Worm (Caenorhabditis elegans) whole organism, L4 larva: ENCODE data around the gene twk-13.

Experiments
- F10B5.3 ChIP-seq: sonication (generic microtip); optimal IDR thresholded peaks from 2 replicates; lab custom pipeline; 2016; ENCODE audit warnings: mild to moderate bottlenecking, missing genetic modification characterization, missing compliant biosample characterization
- F26F4.8 ChIP-seq: fragments of 200-800 bp; sonication (Bioruptor generic); conservative IDR thresholded peaks from 2 replicates; pipeline ENCODE4 v1.3.6; 2022; ENCODE audit warnings: missing genetic modification characterization, missing compliant biosample characterization
- F44E2.7 ChIP-seq: fragments of 200-800 bp; sonication (Bioruptor generic); IDR thresholded peaks from 2 replicates; pipeline ENCODE4 v2.1.2; 2022; ENCODE audit warnings: missing genetic modification characterization, missing compliant biosample characterization
- R02D3.7 ChIP-seq: fragments of 150-350 bp; sonication (generic microtip); optimal IDR thresholded peaks from 3 replicates; lab custom pipeline; 2014; ENCODE audit warnings: missing biosample characterization, missing genetic modification characterization
- Y105C5A.15 ChIP-seq: fragments of 200-800 bp; sonication (Bioruptor generic); IDR thresholded peaks from 2 replicates; pipeline ENCODE4 v1.3.6; 2022; ENCODE audit warnings: missing genetic modification characterization, missing compliant biosample characterization
- Y48G9A.11 ChIP-seq: fragments of 200-800 bp; sonication (Bioruptor generic); IDR thresholded peaks from 2 replicates; pipeline ENCODE4 v1.3.6; 2022; ENCODE audit warnings: missing genetic modification reagents, missing genetic modification characterization, missing compliant biosample characterization
- Y5F2A.4 ChIP-seq: fragments of 200-800 bp; sonication (Bioruptor generic); optimal IDR thresholded peaks from 2 replicates; lab custom pipeline; 2018; ENCODE audit warnings: mild to moderate bottlenecking, missing genetic modification characterization, missing compliant biosample characterization
- ZK337.2 ChIP-seq: fragments of 200-800 bp; sonication (Bioruptor generic); IDR thresholded peaks from 2 replicates; pipeline ENCODE4 v1.3.6; 2022; ENCODE audit warnings: missing genetic modification reagents, missing genetic modification characterization, missing compliant biosample characterization
- aly-2 ChIP-seq: sonication (generic microtip); optimal IDR thresholded peaks from 2 replicates; lab custom pipeline; 2018; ENCODE audit warnings: missing biosample characterization, missing genetic modification characterization
- ama-1 ChIP-seq: fragments of 150-350 bp; optimal IDR thresholded peaks from 2 replicates; lab custom pipeline; 2014; ENCODE audit warnings: inconsistent platforms, mixed read lengths
- arid-1 ChIP-seq: fragments of 200-800 bp; sonication (Bioruptor generic); conservative IDR thresholded peaks from 2 replicates; pipeline ENCODE4 v1.3.6; 2022; ENCODE audit warnings: missing genetic modification reagents, missing genetic modification characterization, missing compliant biosample characterization
- ceh-20 ChIP-seq: fragments of 200-800 bp; sonication (Bioruptor generic); IDR thresholded peaks from 2 replicates; pipeline ENCODE4 v1.3.6; 2022; ENCODE audit warnings: missing genetic modification reagents, missing genetic modification characterization, missing compliant biosample characterization
- ceh-32 ChIP-seq: sonication (generic microtip); optimal IDR thresholded peaks from 2 replicates; lab custom pipeline; 2016; ENCODE audit warnings: mild to moderate bottlenecking, missing genetic modification characterization, missing compliant biosample characterization; ENCODE audit not compliant: poor library complexity
- ces-1 ChIP-seq: fragments of 150-350 bp; sonication (generic microtip); optimal IDR thresholded peaks from 4 replicates; lab custom pipeline; 2014; ENCODE audit warnings: missing biosample characterization, missing genetic modification reagents, missing genetic modification characterization
- cey-2 ChIP-seq: sonication (generic microtip); optimal IDR thresholded peaks from 3 replicates; lab custom pipeline; 2017; ENCODE audit warnings: missing genetic modification characterization, mild to moderate bottlenecking, missing compliant biosample characterization, antibody characterized with exemption, borderline replicate concordance; ENCODE audit not compliant: insufficient read depth
- ctbp-1 ChIP-seq: fragments of 200-800 bp; sonication (Bioruptor generic); IDR thresholded peaks from 2 replicates; pipeline ENCODE4 v1.3.6; 2022; ENCODE audit warnings: missing genetic modification reagents, missing genetic modification characterization, missing compliant biosample characterization
- daf-12 ChIP-seq: fragments of 150-350 bp; optimal IDR thresholded peaks from 2 replicates; lab custom pipeline; 2014; ENCODE audit warnings: missing biosample characterization, missing genetic modification reagents, missing genetic modification characterization
- daf-16 ChIP-seq, 3 experiments: sonication (generic microtip); optimal IDR thresholded peaks; 2 replicates each; lab custom pipeline; 2016 to 2017; ENCODE audit warnings: missing genetic modification characterization in 3 of 3, missing genetic modification reagents in 3 of 3, mild to moderate bottlenecking in 2 of 3, missing compliant biosample characterization in 2 of 3, missing biosample characterization in 1 of 3, moderate library complexity in 1 of 3
- daf-19 ChIP-seq: fragments of 200-800 bp; sonication (Bioruptor generic); conservative IDR thresholded peaks from 2 replicates; pipeline ENCODE4 v1.3.6; 2022; ENCODE audit warnings: missing genetic modification characterization, missing compliant biosample characterization
- dmd-6 ChIP-seq: fragments of 200-800 bp; sonication (Bioruptor generic); IDR thresholded peaks from 2 replicates; pipeline ENCODE4 v1.3.6; 2022; ENCODE audit warnings: missing genetic modification reagents, missing genetic modification characterization, missing compliant biosample characterization
- dmd-8 ChIP-seq: fragments of 200-800 bp; sonication (Bioruptor generic); IDR thresholded peaks from 2 replicates; pipeline ENCODE4 v1.3.6; 2022; ENCODE audit warnings: missing genetic modification characterization, missing compliant biosample characterization
- dpl-1 ChIP-seq: fragments of 150-350 bp; optimal IDR thresholded peaks from 2 replicates; lab custom pipeline; 2014; ENCODE audit warnings: missing biosample characterization, missing genetic modification reagents, missing genetic modification characterization
- duxl-1 ChIP-seq: sonication (generic microtip); optimal IDR thresholded peaks from 2 replicates; lab custom pipeline; 2016; ENCODE audit warnings: mild to moderate bottlenecking, missing genetic modification characterization, moderate library complexity, missing compliant biosample characterization; ENCODE audit not compliant: poor library complexity
- dve-1 ChIP-seq: sonication (generic microtip); optimal IDR thresholded peaks from 2 replicates; lab custom pipeline; 2017; ENCODE audit warnings: antibody characterized with exemption, mild to moderate bottlenecking, missing genetic modification characterization, missing compliant biosample characterization; ENCODE audit not compliant: insufficient read depth
- fkh-10 ChIP-seq: fragments of 150-350 bp; optimal IDR thresholded peaks from 2 replicates; lab custom pipeline; 2014; ENCODE audit warnings: missing biosample characterization, missing genetic modification reagents, missing genetic modification characterization
- gei-8 ChIP-seq: fragments of 200-800 bp; sonication (Bioruptor generic); optimal IDR thresholded peaks from 2 replicates; lab custom pipeline; 2018; ENCODE audit warnings: mild to moderate bottlenecking, missing genetic modification characterization, missing compliant biosample characterization
- hmg-1.1 ChIP-seq: fragments of 200-800 bp; sonication (Bioruptor generic); IDR thresholded peaks from 2 replicates; pipeline ENCODE4 v1.3.6; 2022; ENCODE audit warnings: missing genetic modification reagents, missing genetic modification characterization, missing compliant biosample characterization
- jun-1 ChIP-seq: fragments of 150-350 bp; optimal IDR thresholded peaks from 2 replicates; lab custom pipeline; 2014; ENCODE audit warnings: missing biosample characterization, missing genetic modification reagents, missing genetic modification characterization
- lim-7 ChIP-seq: fragments of 200-800 bp; sonication (Bioruptor generic); IDR thresholded peaks from 2 replicates; pipeline ENCODE4 v1.3.6; 2022; ENCODE audit warnings: missing genetic modification characterization, missing compliant biosample characterization
- lin-38 ChIP-seq: fragments of 200-800 bp; sonication (Bioruptor generic); IDR thresholded peaks from 2 replicates; pipeline ENCODE4 v1.3.6; 2022; ENCODE audit warnings: missing genetic modification reagents, missing genetic modification characterization, missing compliant biosample characterization
- lir-3 ChIP-seq: sonication (generic microtip); optimal IDR thresholded peaks from 2 replicates; lab custom pipeline; 2016; ENCODE audit warnings: mild to moderate bottlenecking, missing genetic modification characterization, missing compliant biosample characterization
- madf-5 ChIP-seq, 2 experiments: fragments of 200-800 bp; sonication (Bioruptor generic); IDR thresholded peaks; 2 replicates each; pipeline ENCODE4 v1.3.6; 2022; ENCODE audit warnings: missing compliant biosample characterization in 2 of 2, missing genetic modification characterization in 2 of 2
- mep-1 ChIP-seq: fragments of 150-350 bp; sonication (generic microtip); optimal IDR thresholded peaks from 3 replicates; lab custom pipeline; 2014; ENCODE audit warnings: missing biosample characterization, missing genetic modification characterization
- mes-2 ChIP-seq: sonication (generic microtip); optimal IDR thresholded peaks from 2 replicates; lab custom pipeline; 2016; ENCODE audit warnings: missing genotype, mild to moderate bottlenecking, missing genetic modification characterization, missing compliant biosample characterization; ENCODE audit not compliant: poor library complexity, severe bottlenecking
- nhr-10 ChIP-seq: fragments of 150-350 bp; optimal IDR thresholded peaks from 2 replicates; lab custom pipeline; 2014; ENCODE audit warnings: missing biosample characterization, missing genetic modification characterization
- nhr-11 ChIP-seq: fragments of 150-350 bp; optimal IDR thresholded peaks from 2 replicates; lab custom pipeline; 2014; ENCODE audit warnings: missing biosample characterization, missing genetic modification characterization
- nhr-237 ChIP-seq: sonication (generic microtip); optimal IDR thresholded peaks from 2 replicates; lab custom pipeline; 2017; ENCODE audit warnings: missing biosample characterization, missing genetic modification characterization
- nhr-42 ChIP-seq: fragments of 200-800 bp; sonication (Bioruptor generic); IDR thresholded peaks from 2 replicates; pipeline ENCODE4 v1.3.6; 2022; ENCODE audit warnings: missing genetic modification characterization, missing compliant biosample characterization
- nhr-48 ChIP-seq: sonication (generic microtip); optimal IDR thresholded peaks from 2 replicates; lab custom pipeline; 2016; ENCODE audit warnings: mild to moderate bottlenecking, missing genetic modification characterization, missing compliant biosample characterization
- nhr-6 ChIP-seq: fragments of 150-350 bp; optimal IDR thresholded peaks from 2 replicates; lab custom pipeline; 2014; ENCODE audit warnings: missing biosample characterization, missing genetic modification characterization
- nhr-76 ChIP-seq: fragments of 150-350 bp; optimal IDR thresholded peaks from 2 replicates; lab custom pipeline; 2014; ENCODE audit warnings: missing biosample characterization, missing genetic modification characterization
- nhr-77 ChIP-seq: fragments of 150-350 bp; optimal IDR thresholded peaks from 2 replicates; lab custom pipeline; 2014; ENCODE audit warnings: missing biosample characterization, missing genetic modification characterization
- pha-4 ChIP-seq, 2 experiments: fragments of 150-350 bp in 1 of 2; fragments of 200-800 bp in 1 of 2; sonication (Bioruptor generic) in 1 of 2; IDR thresholded peaks in 1 of 2; optimal IDR thresholded peaks in 1 of 2; 2 replicates each; pipeline versions ENCODE4 v1.3.6 to Lab custom; 2014 to 2022; ENCODE audit warnings: missing genetic modification characterization in 2 of 2, missing genetic modification reagents in 2 of 2, missing biosample characterization in 1 of 2, missing compliant biosample characterization in 1 of 2
- rbr-2 ChIP-seq: sonication (generic microtip); optimal IDR thresholded peaks from 2 replicates; lab custom pipeline; 2016; ENCODE audit warnings: missing genotype, missing genetic modification characterization, missing compliant biosample characterization
- skn-1 ChIP-seq: fragments of 150-350 bp; optimal IDR thresholded peaks from 2 replicates; lab custom pipeline; 2014; ENCODE audit warnings: missing biosample characterization, missing genetic modification characterization
- spr-1 ChIP-seq: sonication (generic microtip); optimal IDR thresholded peaks from 2 replicates; lab custom pipeline; 2016; ENCODE audit warnings: mild to moderate bottlenecking, missing genetic modification characterization, missing compliant biosample characterization
- tra-1 ChIP-seq: fragments of 200-800 bp; sonication (Bioruptor generic); IDR thresholded peaks from 2 replicates; pipeline ENCODE4 v1.3.6; 2022; ENCODE audit warnings: missing genetic modification reagents, missing genetic modification characterization, missing compliant biosample characterization
- unc-62 ChIP-seq, 3 experiments: fragments of 150-350 bp in 1 of 3; sonication (generic microtip); optimal IDR thresholded peaks in 2 of 3; peaks in 1 of 3; 1 replicate in 1 of 3; 2 replicates in 2 of 3; lab custom pipeline; 2014 to 2017; ENCODE audit warnings: missing biosample characterization in 3 of 3, missing genetic modification characterization in 3 of 3, missing genetic modification reagents in 3 of 3, missing genotype in 1 of 3
- zip-2 ChIP-seq: fragments of 150-350 bp; optimal IDR thresholded peaks from 2 replicates; lab custom pipeline; 2014; ENCODE audit warnings: missing biosample characterization, missing genetic modification characterization
- ztf-7 ChIP-seq: fragments of 150-350 bp; optimal IDR thresholded peaks from 2 replicates; lab custom pipeline; 2014; ENCODE audit warnings: missing biosample characterization, missing genetic modification characterization

The twk-13 gene

ce11 chrV:12300166-12300565 is 37.6 kb downstream of the twk-13 start:
- no peak for TF ChIP-seq aly-2
- no peak for TF ChIP-seq daf-12
- TF ChIP-seq madf-5 (GFP tag; IDR thresholded peaks at IDR 0.05; lab: Robert Waterston, UW), result no peak
- TF ChIP-seq daf-19 (GFP tag; lab: Robert Waterston, UW), result 0 out of 2 replicates have a peak, but pooled peaks have one; percentile 10
- peak; percentile 68 for TF ChIP-seq dmd-6 (GFP tag; lab: Robert Waterston, UW)
- TF ChIP-seq dmd-8 (GFP tag; lab: Robert Waterston, UW), result no peak
- TF ChIP-seq gei-8 (GFP tag; lab: Kevin White, UChicago), result no peak
- no peak for TF ChIP-seq Y48G9A.11 (GFP tag; lab: Robert Waterston, UW)
- TF ChIP-seq ama-1, result no peak
- TF ChIP-seq arid-1 (GFP tag; lab: Robert Waterston, UW), result 0 out of 2 replicates have a peak, but pooled peaks have one; percentile 31
- no peak for TF ChIP-seq zip-2 (tag; lab: Kevin White, UChicago)
- TF ChIP-seq mep-1 (tag; lab: Kevin White, UChicago), result peak; percentile 80
- TF ChIP-seq nhr-237 (tag; lab: Kevin White, UChicago), result no peak
- no peak for TF ChIP-seq F26F4.8
- TF ChIP-seq pha-4 (GFP tag; IDR thresholded peaks at IDR 0.05; lab: Robert Waterston, UW), result no peak
- peak; percentile 55 for TF ChIP-seq pha-4 (tag; optimal IDR thresholded peaks at IDR 0.05; lab: Kevin White, UChicago)
- TF ChIP-seq nhr-48 (tag; lab: Kevin White, UChicago), result peak; percentile 36
- peak; percentile 48; the same call in 1 of the 2 replicates for TF ChIP-seq ceh-20 (GFP tag; lab: Robert Waterston, UW)
- peak; percentile 67 for TF ChIP-seq hmg-1.1 (GFP tag; lab: Robert Waterston, UW)
- TF ChIP-seq Y5F2A.4, result no peak
- TF ChIP-seq rbr-2 (tag; lab: Kevin White, UChicago), result peak; percentile 26
- no peak for TF ChIP-seq nhr-42 (GFP tag; lab: Robert Waterston, UW)
- TF ChIP-seq lin-38, result 0 out of 2 replicates have a peak, but pooled peaks have one; percentile 6
- no peak for TF ChIP-seq R02D3.7
- TF ChIP-seq daf-16 (GFP tag; optimal IDR thresholded peaks at IDR 0.05; lab: Kevin White, UChicago), result no peak
- TF ChIP-seq daf-16 (tag; optimal IDR thresholded peaks at IDR 0.05; lab: Kevin White, UChicago), result peak; percentile 65
- TF ChIP-seq dve-1, result peak; percentile 87
- peak; percentile 30 for TF ChIP-seq dpl-1
- peak in 1 of 2 experiments; percentile 95 for TF ChIP-seq unc-62 (GFP tag; optimal IDR thresholded peaks at IDR 0.05 in 1 of 2; lab: Kevin White, UChicago)
- no peak for TF ChIP-seq unc-62 (tag; optimal IDR thresholded peaks at IDR 0.05; lab: Kevin White, UChicago)
- no peak for TF ChIP-seq nhr-11 (tag; lab: Kevin White, UChicago)
- TF ChIP-seq nhr-10 (tag; lab: Kevin White, UChicago), result no peak
- TF ChIP-seq ZK337.2 (GFP tag; lab: Robert Waterston, UW), result no peak
- TF ChIP-seq F10B5.3 (tag; lab: Kevin White, UChicago), result no peak
- no peak for TF ChIP-seq fkh-10 (GFP tag; lab: Kevin White, UChicago)
- peak; percentile 32 for TF ChIP-seq nhr-77
- no peak for TF ChIP-seq ceh-32
- no peak for TF ChIP-seq Y105C5A.15 (GFP tag; lab: Robert Waterston, UW)
- TF ChIP-seq nhr-6 (tag; lab: Kevin White, UChicago), result peak; percentile 98
- no peak for TF ChIP-seq spr-1
- no peak for TF ChIP-seq duxl-1 (tag; lab: Kevin White, UChicago)
- TF ChIP-seq ces-1 (GFP tag; lab: Kevin White, UChicago), result no peak
- TF ChIP-seq F44E2.7 (GFP tag; lab: Robert Waterston, UW), result no peak
- no peak for TF ChIP-seq skn-1 (tag; lab: Kevin White, UChicago)
- no peak for TF ChIP-seq lim-7 (GFP tag; lab: Robert Waterston, UW)
- TF ChIP-seq tra-1 (GFP tag; lab: Robert Waterston, UW), result peak; percentile 42; the same call in 1 of the 2 replicates
- TF ChIP-seq ztf-7 (tag; lab: Kevin White, UChicago), result no peak
- peak; percentile 46 for TF ChIP-seq cey-2
- no peak for TF ChIP-seq lir-3 (tag; lab: Kevin White, UChicago)
- TF ChIP-seq nhr-76 (tag; lab: Kevin White, UChicago), result no peak
- TF ChIP-seq mes-2 (tag; lab: Kevin White, UChicago), result peak; percentile 65
- TF ChIP-seq jun-1 (tag; lab: Kevin White, UChicago), result peak; percentile 49
- no peak for TF ChIP-seq ctbp-1 (GFP tag; lab: Robert Waterston, UW)
